Fruit fly (Drosophila melanogaster): ENCODE measurements around the gene CG44040.

DNA sequence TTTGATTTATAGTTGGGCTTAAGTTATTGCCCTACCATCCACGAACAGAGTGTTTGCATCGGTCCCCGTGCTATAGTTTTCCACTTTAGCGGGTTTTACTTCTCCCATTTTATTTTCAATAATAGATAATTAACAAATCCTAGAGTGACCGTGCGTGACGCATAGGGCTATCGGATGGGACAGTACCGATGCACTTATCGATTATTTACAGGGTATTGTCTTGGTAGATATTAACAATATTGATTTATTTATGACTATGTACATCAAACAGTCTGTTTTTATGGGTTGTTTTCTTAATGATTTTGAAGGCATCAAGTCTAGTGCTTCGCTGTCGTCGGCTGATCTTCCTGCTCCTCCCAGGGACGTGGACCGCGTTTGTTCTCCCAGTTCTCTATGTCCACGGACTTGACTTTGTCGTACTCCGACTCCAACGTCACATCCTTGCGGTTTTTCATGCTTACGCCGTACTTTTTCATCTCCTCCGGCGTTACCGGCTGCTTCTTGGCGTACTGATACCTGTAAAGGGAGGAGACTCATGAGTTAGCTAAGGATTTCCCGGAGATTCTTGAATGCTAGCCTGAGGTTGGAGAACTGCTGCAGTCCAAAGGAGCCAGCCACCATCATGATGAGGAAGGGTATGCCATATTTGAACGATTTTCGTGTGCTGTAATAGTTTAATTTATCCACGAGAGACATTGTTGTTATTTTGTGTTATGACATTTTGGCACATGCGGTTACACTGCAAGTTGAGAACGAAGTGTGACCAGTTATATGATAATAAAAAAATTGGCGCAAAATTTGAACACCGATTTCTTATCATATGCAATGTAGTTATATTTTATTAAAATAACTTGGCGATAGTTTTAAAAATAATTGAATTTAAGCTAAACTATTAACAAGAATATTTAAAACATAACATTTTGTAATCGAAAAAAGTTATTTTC lies 42.0 kb upstream of the CG44040 start, which contains the start of the genes MRG15 and Tm1:
- no peak for TF ChIP-seq CG4496 (GFP tag; IDR thresholded peaks at IDR 0.05)
- TF ChIP-seq gl (tag; optimal IDR thresholded peaks at IDR 0.05) = no peak
- TF ChIP-seq CG8159 (tag; optimal IDR thresholded peaks at IDR 0.05) = no peak
- TF ChIP-seq D1 (tag; optimal IDR thresholded peaks at IDR 0.05) = no peak
- TF ChIP-seq CG10348 (GFP tag; IDR thresholded peaks at IDR 0.05) = no peak
- no peak for TF ChIP-seq fd96Ca (GFP tag; IDR thresholded peaks at IDR 0.05)
- TF ChIP-seq rn (GFP tag; IDR thresholded peaks at IDR 0.05) = no peak
- TF ChIP-seq Snoo (tag; optimal IDR thresholded peaks at IDR 0.05) = no peak
- no peak for TF ChIP-seq CG17806 (tag; optimal IDR thresholded peaks at IDR 0.05)
